Fruit fly (Drosophila melanogaster) whole organism, embryonic: ENCODE data around the gene CG7781.

ENCODE experiments used
- Abd-B ChIP-seq: fragments of 200-800 bp; sonication (Bioruptor generic); optimal IDR thresholded peaks from 2 replicates; lab custom pipeline; 2018; ENCODE audit warnings: missing biosample characterization, mild to moderate bottlenecking, missing genetic modification characterization, moderate library complexity
- Awh ChIP-seq: fragments of 200-800 bp; sonication (Bioruptor generic); IDR thresholded peaks from 2 replicates; pipeline ENCODE4, ENCODE4 v1.3.6; 2022; ENCODE audit warnings: missing biosample characterization, missing genetic modification characterization
- B-H1 ChIP-seq: fragments of 200-800 bp; sonication (Bioruptor generic); IDR thresholded peaks from 3 replicates; pipeline ENCODE4 v1.3.6; 2022; ENCODE audit warnings: missing biosample characterization, missing genetic modification characterization
- CG1024 ChIP-seq: fragments of 200-800 bp; sonication (Bioruptor generic); IDR thresholded peaks from 2 replicates; pipeline ENCODE4 v1.3.6; 2022; ENCODE audit warnings: missing biosample characterization, missing genetic modification characterization
- CG11723 ChIP-seq: fragments of 200-800 bp; sonication (Bioruptor generic); optimal IDR thresholded peaks from 2 replicates; lab custom pipeline; 2017; ENCODE audit warnings: missing biosample characterization, mild to moderate bottlenecking, missing genetic modification characterization
- CG12659 ChIP-seq: fragments of 200-800 bp; sonication (Bioruptor generic); optimal IDR thresholded peaks from 3 replicates; lab custom pipeline; 2017; ENCODE audit warnings: mild to moderate bottlenecking, missing biosample characterization, missing genetic modification reagents, missing genetic modification characterization
- CG13123 ChIP-seq: fragments of 200-800 bp; sonication (Bioruptor generic); optimal IDR thresholded peaks from 2 replicates; lab custom pipeline; 2016; ENCODE audit warnings: missing biosample characterization, missing genetic modification characterization
- CG15011 ChIP-seq: fragments of 200-800 bp; sonication (Bioruptor generic); optimal IDR thresholded peaks from 3 replicates; lab custom pipeline; 2018; ENCODE audit warnings: missing biosample characterization, mild to moderate bottlenecking, missing genetic modification characterization
- CG15601 ChIP-seq: fragments of 200-800 bp; sonication (Bioruptor generic); optimal IDR thresholded peaks from 3 replicates; lab custom pipeline; 2019; ENCODE audit warnings: missing biosample characterization, mild to moderate bottlenecking, missing genetic modification characterization, moderate library complexity
- CG2120 ChIP-seq: fragments of 200-800 bp; sonication (Bioruptor generic); optimal IDR thresholded peaks from 3 replicates; lab custom pipeline; 2016; ENCODE audit warnings: missing biosample characterization, missing genetic modification characterization
- CG3163 ChIP-seq: fragments of 200-800 bp; sonication (Bioruptor generic); optimal IDR thresholded peaks from 3 replicates; lab custom pipeline; 2016; ENCODE audit warnings: missing biosample characterization, missing genetic modification characterization
- CG32772 ChIP-seq: fragments of 200-800 bp; sonication (Bioruptor generic); IDR thresholded peaks from 2 replicates; pipeline ENCODE4 v1.3.6; 2022; ENCODE audit warnings: missing biosample characterization, missing genetic modification characterization
- CG34422 ChIP-seq: fragments of 200-800 bp; sonication (Bioruptor generic); IDR thresholded peaks from 3 replicates; pipeline ENCODE4 v1.3.6; 2022; ENCODE audit warnings: missing biosample characterization, missing genetic modification characterization
- CG4282 ChIP-seq: fragments of 200-800 bp; sonication (Bioruptor generic); optimal IDR thresholded peaks from 2 replicates; lab custom pipeline; 2016; ENCODE audit warnings: missing biosample characterization, missing genetic modification characterization
- CG7271 ChIP-seq: fragments of 200-800 bp; sonication (Bioruptor generic); optimal IDR thresholded peaks from 2 replicates; lab custom pipeline; 2018; ENCODE audit warnings: missing biosample characterization, mild to moderate bottlenecking, missing genetic modification characterization, moderate library complexity
- CG8281 ChIP-seq: fragments of 200-800 bp; sonication (Bioruptor generic); optimal IDR thresholded peaks from 2 replicates; lab custom pipeline; 2018; ENCODE audit warnings: missing biosample characterization, mild to moderate bottlenecking, missing genetic modification characterization, moderate library complexity
- CG8388 ChIP-seq: fragments of 200-800 bp; sonication (Bioruptor generic); optimal IDR thresholded peaks from 2 replicates; lab custom pipeline; 2019; ENCODE audit warnings: missing biosample characterization, mild to moderate bottlenecking, missing genetic modification characterization, moderate library complexity
- CG9817 ChIP-seq: fragments of 200-800 bp; sonication (Bioruptor generic); optimal IDR thresholded peaks from 2 replicates; lab custom pipeline; 2018; ENCODE audit warnings: missing biosample characterization, mild to moderate bottlenecking, missing genetic modification characterization, moderate library complexity
- CG9876 ChIP-seq: fragments of 200-800 bp; sonication (Bioruptor generic); optimal IDR thresholded peaks from 2 replicates; lab custom pipeline; 2016; ENCODE audit warnings: missing biosample characterization, missing genetic modification characterization
- CoRest ChIP-seq: fragments of 200-800 bp; sonication (Bioruptor generic); optimal IDR thresholded peaks from 3 replicates; lab custom pipeline; 2018; ENCODE audit warnings: missing biosample characterization, mild to moderate bottlenecking, missing genetic modification characterization, moderate library complexity
- D19B ChIP-seq: fragments of 200-800 bp; sonication (Bioruptor generic); optimal IDR thresholded peaks from 2 replicates; lab custom pipeline; 2017; ENCODE audit warnings: missing biosample characterization, mild to moderate bottlenecking, missing genetic modification characterization
- Doc3 ChIP-seq: fragments of 200-800 bp; sonication (Bioruptor generic); IDR thresholded peaks from 3 replicates; pipeline ENCODE4 v1.3.6; 2022; ENCODE audit warnings: missing biosample characterization, missing genetic modification characterization; ENCODE audit not compliant: partially characterized antibody
- E2f2 ChIP-seq: fragments of 200-800 bp; sonication (Bioruptor generic); IDR thresholded peaks from 2 replicates; pipeline ENCODE4 v1.3.6; 2022; ENCODE audit warnings: missing biosample characterization, missing genetic modification characterization
- Hmx ChIP-seq: fragments of 200-800 bp; sonication (Bioruptor generic); optimal IDR thresholded peaks from 2 replicates; lab custom pipeline; 2016; ENCODE audit warnings: missing biosample characterization, missing genetic modification characterization
- Hr39 ChIP-seq: fragments of >200 bp; optimal IDR thresholded peaks from 2 replicates; lab custom pipeline; 2017
- Hr51 ChIP-seq, 2 experiments: fragments of 200-800 bp; sonication (Bioruptor generic); optimal IDR thresholded peaks; 2 replicates in 1 of 2; 3 replicates in 1 of 2; lab custom pipeline; 2016 to 2018; ENCODE audit warnings: missing biosample characterization in 2 of 2, missing genetic modification characterization in 2 of 2, mild to moderate bottlenecking in 1 of 2, moderate library complexity in 1 of 2
- Mad ChIP-seq: fragments of 200-800 bp; sonication (Bioruptor generic); optimal IDR thresholded peaks from 2 replicates; lab custom pipeline; 2016; ENCODE audit warnings: missing biosample characterization, missing genetic modification characterization
- NK7.1 ChIP-seq: fragments of 200-800 bp; sonication (Bioruptor generic); optimal IDR thresholded peaks from 3 replicates; lab custom pipeline; 2016; ENCODE audit warnings: missing biosample characterization, missing genetic modification characterization
- PHDP ChIP-seq: fragments of 200-800 bp; sonication (Bioruptor generic); optimal IDR thresholded peaks from 3 replicates; lab custom pipeline; 2018; ENCODE audit warnings: missing biosample characterization, mild to moderate bottlenecking, missing genetic modification characterization, moderate library complexity
- Poxn ChIP-seq: fragments of 200-800 bp; sonication (Bioruptor generic); IDR thresholded peaks from 2 replicates; pipeline ENCODE4 v1.3.6; 2022; ENCODE audit warnings: missing biosample characterization, missing genetic modification characterization
- Scr ChIP-seq: fragments of 200-800 bp; sonication (Bioruptor generic); IDR thresholded peaks from 2 replicates; pipeline ENCODE4 v1.3.6; 2022; ENCODE audit warnings: missing biosample characterization, missing genetic modification characterization; ENCODE audit not compliant: partially characterized antibody
- Sry-β ChIP-seq: fragments of 200-800 bp; sonication (Bioruptor generic); optimal IDR thresholded peaks from 2 replicates; lab custom pipeline; 2018; ENCODE audit warnings: missing biosample characterization, mild to moderate bottlenecking, missing genetic modification characterization, moderate library complexity
- Taf1 ChIP-seq: fragments of 200-800 bp; sonication (Bioruptor generic); IDR thresholded peaks from 2 replicates; pipeline ENCODE4 v1.3.6; 2022; ENCODE audit warnings: missing biosample characterization, missing genetic modification characterization
- ci ChIP-seq: fragments of 200-800 bp; sonication (Bioruptor generic); IDR thresholded peaks from 3 replicates; pipeline ENCODE4 v1.3.6; 2022; ENCODE audit warnings: missing biosample characterization, missing genetic modification characterization
- crol ChIP-seq: fragments of 200-800 bp; sonication (Bioruptor generic); IDR thresholded peaks from 2 replicates; pipeline ENCODE4 v1.3.6; 2022; ENCODE audit warnings: missing biosample characterization, missing genetic modification characterization
- dm ChIP-seq: fragments of 200-800 bp; sonication (Bioruptor generic); optimal IDR thresholded peaks from 3 replicates; lab custom pipeline; 2016; ENCODE audit warnings: missing biosample characterization, missing genetic modification characterization
- fru ChIP-seq: fragments of >200 bp; optimal IDR thresholded peaks from 2 replicates; lab custom pipeline; 2017
- ken ChIP-seq: fragments of 200-800 bp; sonication (Bioruptor generic); IDR thresholded peaks from 3 replicates; pipeline ENCODE4 v1.3.6; 2022; ENCODE audit warnings: missing biosample characterization, missing genetic modification characterization
- nom ChIP-seq: fragments of 200-800 bp; sonication (Bioruptor generic); optimal IDR thresholded peaks from 2 replicates; lab custom pipeline; 2017; ENCODE audit warnings: missing biosample characterization, missing genetic modification characterization, mild to moderate bottlenecking, moderate library complexity, missing genetic modification reagents
- org-1 ChIP-seq: fragments of 200-800 bp; sonication (Bioruptor generic); optimal IDR thresholded peaks from 2 replicates; lab custom pipeline; 2017; ENCODE audit warnings: missing biosample characterization, missing genetic modification characterization
- pan ChIP-seq, 4 experiments: fragments of >200 bp in 3 of 4; fragments of 200-800 bp in 1 of 4; sonication (Bioruptor generic) in 1 of 4; optimal IDR thresholded peaks in 3 of 4; IDR thresholded peaks in 1 of 4; 2 replicates each; pipeline versions ENCODE4 v1.3.6 to Lab custom; 2017 to 2022; ENCODE audit warnings: missing biosample characterization in 2 of 4, missing genetic modification characterization in 2 of 4, mixed read lengths in 1 of 4
- pfk ChIP-seq: fragments of 200-800 bp; sonication (Bioruptor generic); optimal IDR thresholded peaks from 2 replicates; lab custom pipeline; 2018; ENCODE audit warnings: missing biosample characterization, mild to moderate bottlenecking, missing genetic modification characterization, moderate library complexity
- prd ChIP-seq, 3 experiments: fragments of >200 bp in 2 of 3; fragments of 200-800 bp in 1 of 3; sonication (Bioruptor generic) in 1 of 3; optimal IDR thresholded peaks in 2 of 3; IDR thresholded peaks in 1 of 3; 2 replicates in 2 of 3; 3 replicates in 1 of 3; pipeline versions ENCODE4 v1.3.6 to Lab custom; 2017 to 2022; ENCODE audit warnings: missing biosample characterization in 1 of 3, missing genetic modification characterization in 1 of 3
- pros ChIP-seq: fragments of 200-800 bp; sonication (Bioruptor generic); optimal IDR thresholded peaks from 3 replicates; lab custom pipeline; 2019; ENCODE audit warnings: missing biosample characterization, mild to moderate bottlenecking, missing genetic modification characterization, moderate library complexity
- sd ChIP-seq: fragments of 200-800 bp; sonication (Bioruptor generic); optimal IDR thresholded peaks from 3 replicates; lab custom pipeline; 2018; ENCODE audit warnings: missing biosample characterization, mild to moderate bottlenecking, missing genetic modification characterization, moderate library complexity
- tll ChIP-seq, 2 experiments: fragments of 200-800 bp in 1 of 2; fragments of >200 bp in 1 of 2; sonication (Bioruptor generic) in 1 of 2; optimal IDR thresholded peaks; 2 replicates each; lab custom pipeline; 2017 to 2019; ENCODE audit warnings: missing biosample characterization in 2 of 2, missing genetic modification characterization in 2 of 2, mild to moderate bottlenecking in 1 of 2, moderate library complexity in 1 of 2
- trem ChIP-seq: fragments of 200-800 bp; optimal IDR thresholded peaks from 3 replicates; lab custom pipeline; 2019; ENCODE audit warnings: missing biosample characterization, mild to moderate bottlenecking, missing genetic modification characterization, moderate library complexity
- zen2 ChIP-seq: fragments of 200-800 bp; sonication (Bioruptor generic); IDR thresholded peaks from 3 replicates; pipeline ENCODE4 v1.3.6; 2022; ENCODE audit warnings: missing biosample characterization, missing genetic modification characterization; ENCODE audit not compliant: partially characterized antibody

Gene CG7781

DNA sequence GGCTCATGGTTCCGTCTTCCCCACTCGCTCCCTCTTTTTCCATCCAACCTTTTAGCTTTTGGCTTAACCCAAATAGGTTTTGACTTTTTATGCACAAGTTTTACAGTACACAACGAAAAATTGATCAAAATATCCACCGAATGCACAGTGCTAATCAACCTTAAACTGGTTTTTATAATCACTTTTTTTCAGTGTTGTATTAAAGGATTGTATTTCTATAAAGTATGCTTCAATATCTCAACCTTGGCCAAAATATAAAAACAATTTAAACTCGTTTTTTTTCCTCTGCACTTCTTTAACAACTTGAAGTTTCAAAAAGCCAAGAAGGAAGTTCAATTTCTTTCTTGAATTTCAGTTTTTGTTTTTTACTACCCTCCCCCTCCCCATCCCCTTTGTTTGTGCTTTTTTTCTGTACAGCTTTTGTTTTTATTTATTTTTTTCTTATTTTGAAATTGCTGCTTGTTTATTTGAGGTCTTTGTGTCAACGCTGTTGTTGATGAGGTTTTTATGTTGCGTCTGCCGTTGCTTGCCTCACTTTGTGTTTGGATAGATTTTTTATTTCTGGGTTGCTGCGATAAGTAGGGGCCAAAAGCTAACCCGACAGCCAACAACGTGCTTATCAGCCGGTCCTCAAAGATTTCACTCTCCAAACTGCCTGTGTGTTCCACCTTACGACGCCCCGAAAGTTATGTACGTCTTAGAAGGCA, 40.1 kb downstream of the CG7781 start (continued):
- TF ChIP-seq trem (tag; lab: Kevin White, UChicago) = no peak
- no peak for TF ChIP-seq pan (optimal IDR thresholded peaks at IDR 0.05; lab: Kevin White, UChicago)
- TF ChIP-seq pan (GFP tag; optimal IDR thresholded peaks at IDR 0.05 in 1 of 2, IDR thresholded peaks at IDR 0.05 in 1 of 2) = no peak
- no peak for TF ChIP-seq CG2120 (GFP tag; lab: Kevin White, UChicago)
- no peak for TF ChIP-seq sd (tag; lab: Kevin White, UChicago)
- no peak for TF ChIP-seq CG34422 (GFP tag; lab: Robert Waterston, UW)
- no peak for TF ChIP-seq CG13123 (GFP tag; lab: Kevin White, UChicago)
- TF ChIP-seq crol (GFP tag; lab: Robert Waterston, UW) = 0 out of 2 replicates have a peak, but pooled peaks have one; percentile 1
- TF ChIP-seq E2f2 (GFP tag; lab: Robert Waterston, UW) = no peak
- TF ChIP-seq Hmx (GFP tag; lab: Kevin White, UChicago) = no peak
- TF ChIP-seq Mad = no peak
- TF ChIP-seq CG3163 (GFP tag; lab: Kevin White, UChicago) = no peak
- peak; percentile 8 for TF ChIP-seq CG12659 (GFP tag; lab: Kevin White, UChicago)
- no peak for TF ChIP-seq NK7.1 (GFP tag; lab: Kevin White, UChicago)
- no peak for TF ChIP-seq dm (GFP tag; lab: Kevin White, UChicago)
- TF ChIP-seq prd (optimal IDR thresholded peaks at IDR 0.05; lab: Kevin White, UChicago) = no peak
- peak; percentile 38; the same call in 1 of the 3 replicates for TF ChIP-seq prd (GFP tag; IDR thresholded peaks at IDR 0.05; lab: Robert Waterston, UW)
- TF ChIP-seq PHDP (tag; lab: Kevin White, UChicago) = peak; percentile 12
- TF ChIP-seq ci (GFP tag; lab: Robert Waterston, UW) = no peak; the same call in 2 of the 3 replicates
- no peak for TF ChIP-seq CG11723
- peak; percentile 3 for TF ChIP-seq Abd-B (GFP tag; lab: Kevin White, UChicago)
- TF ChIP-seq Doc3 = no peak
- TF ChIP-seq B-H1 (GFP tag; lab: Robert Waterston, UW) = no peak
- peak; percentile 28 for TF ChIP-seq CG8388 (GFP tag; lab: Kevin White, UChicago)
- TF ChIP-seq CG8281 = no peak
- no peak for TF ChIP-seq Scr
- no peak for TF ChIP-seq org-1 (GFP tag; lab: Kevin White, UChicago)
- no peak for TF ChIP-seq zen2
- no peak for TF ChIP-seq nom (GFP tag; lab: Kevin White, UChicago)
- TF ChIP-seq Awh (GFP tag; lab: Robert Waterston, UW) = peak; percentile 45; the same call in 1 of the 2 replicates
- TF ChIP-seq Sry-β (GFP tag; lab: Kevin White, UChicago) = no peak
- TF ChIP-seq pros (GFP tag; lab: Kevin White, UChicago) = no peak
- TF ChIP-seq CG15011 (GFP tag; lab: Kevin White, UChicago) = no peak
- TF ChIP-seq CG32772 (GFP tag; lab: Robert Waterston, UW) = no peak
- TF ChIP-seq CG9876 (GFP tag; lab: Kevin White, UChicago) = no peak
- no peak for TF ChIP-seq CG4282 (GFP tag; lab: Kevin White, UChicago)
- no peak for TF ChIP-seq CG1024 (GFP tag; lab: Robert Waterston, UW)
- TF ChIP-seq CoRest (tag; lab: Kevin White, UChicago) = no peak
- TF ChIP-seq Hr51 (GFP tag; optimal IDR thresholded peaks at IDR 0.05; lab: Kevin White, UChicago) = peak in 1 of 2 experiments; percentile 13
- no peak for TF ChIP-seq pfk (GFP tag; lab: Kevin White, UChicago)
- TF ChIP-seq D19B (GFP tag; lab: Kevin White, UChicago) = no peak
- no peak for TF ChIP-seq CG9817 (tag; lab: Kevin White, UChicago)
- peak; percentile 10 for TF ChIP-seq CG15601 (tag; lab: Kevin White, UChicago)
- TF ChIP-seq ken (GFP tag; lab: Robert Waterston, UW) = no peak
- TF ChIP-seq Hr39 = no peak
- TF ChIP-seq Poxn (GFP tag; lab: Robert Waterston, UW) = no peak
- TF ChIP-seq fru (lab: Kevin White, UChicago) = no peak
- TF ChIP-seq tll (GFP tag; optimal IDR thresholded peaks at IDR 0.05; lab: Kevin White, UChicago) = no peak
- no peak for TF ChIP-seq CG7271
- TF ChIP-seq Taf1 = no peak
